Worm (Caenorhabditis elegans): ENCODE measurements around the gene clec-22.

The clec-22 gene

ce11 chrV:16853956-16854683, 4.1 kb upstream of the clec-22 start, which contains the start of the genes clec-35 and clec-27:
Gene clec-35, minus strand, starts transcription at chrV:16854056.
Gene clec-27, plus strand, starts transcription at chrV:16854633.
- TF ChIP-seq nhr-23 (tag; optimal IDR thresholded peaks at IDR 0.05), result no peak
- no peak for TF ChIP-seq nhr-43 (tag; optimal IDR thresholded peaks at IDR 0.05; ENCODE audit: poor library complexity, severe bottlenecking)
- no peak for TF ChIP-seq hmg-11 (tag; optimal IDR thresholded peaks at IDR 0.05)
- TF ChIP-seq nfya-1 (tag; optimal IDR thresholded peaks at IDR 0.05; ENCODE audit: insufficient read depth), result no peak
- TF ChIP-seq mdl-1 (tag; optimal IDR thresholded peaks at IDR 0.05), result no peak
- TF ChIP-seq ceh-9 (tag; optimal IDR thresholded peaks at IDR 0.05), result no peak
- TF ChIP-seq lin-39 (tag; optimal IDR thresholded peaks at IDR 0.05), result no peak
- no peak for TF ChIP-seq lsy-12 (tag; optimal IDR thresholded peaks at IDR 0.05)
- TF ChIP-seq ztf-4 (tag; optimal IDR thresholded peaks at IDR 0.05), result no peak
- TF ChIP-seq mml-1 (tag; optimal IDR thresholded peaks at IDR 0.05), result no peak
- TF ChIP-seq R02D3.7 (tag; optimal IDR thresholded peaks at IDR 0.05), result no peak
- no peak for TF ChIP-seq fos-1 (tag; optimal IDR thresholded peaks at IDR 0.05)

- TF ChIP-seq nhr-43 (tag; optimal IDR thresholded peaks at IDR 0.05; ENCODE audit: poor library complexity, severe bottlenecking) (no peak), ZK546.5 (tag; optimal IDR thresholded peaks at IDR 0.05) (no peak), nhr-77 (tag; optimal IDR thresholded peaks at IDR 0.05) (no peak), eor-1 (tag; optimal IDR thresholded peaks at IDR 0.05) (no peak), lsy-12 (tag; optimal IDR thresholded peaks at IDR 0.05) (no peak), lin-15B (tag; optimal IDR thresholded peaks at IDR 0.05) (no peak), egl-27 (tag; optimal IDR thresholded peaks at IDR 0.05) (no peak), egl-5 (tag; optimal IDR thresholded peaks at IDR 0.05) (no peak), daf-12 (tag; optimal IDR thresholded peaks at IDR 0.05) (no peak), ztf-11 (tag; optimal IDR thresholded peaks at IDR 0.05) (no peak), fos-1 (tag; optimal IDR thresholded peaks at IDR 0.05) (no peak), ztf-4 (tag; optimal IDR thresholded peaks at IDR 0.05) (no peak), jun-1 (tag; optimal IDR thresholded peaks at IDR 0.05) (no peak), snpc-4 (tag; optimal IDR thresholded peaks at IDR 0.05) (no peak)
These were observed 3.5 kb downstream of the clec-22 start, which contains the start of the genes clec-32 and clec-24 for ce11 chrV:16861719-16862118. Gene clec-32, minus strand, starts transcription at chrV:16861819. Gene clec-24, plus strand, starts transcription at chrV:16862012.

ce11 chrV:16865404-16865803, 7.2 kb downstream of the clec-22 start, which contains the start of gene clec-28:
Gene clec-28, plus strand, starts transcription at chrV:16865704.
- TF ChIP-seq fkh-10 (GFP tag; optimal IDR thresholded peaks at IDR 0.05) (no peak), ztf-4 (tag; optimal IDR thresholded peaks at IDR 0.05) (no peak), egl-5 (tag; optimal IDR thresholded peaks at IDR 0.05) (no peak), mdl-1 (tag; optimal IDR thresholded peaks at IDR 0.05) (no peak), ceh-28 (tag; optimal IDR thresholded peaks at IDR 0.05) (no peak), nhr-67 (tag; optimal IDR thresholded peaks at IDR 0.05) (no peak), mml-1 (tag; optimal IDR thresholded peaks at IDR 0.05) (no peak), elt-1 (tag; optimal IDR thresholded peaks at IDR 0.05) (no peak), lsy-12 (tag; optimal IDR thresholded peaks at IDR 0.05) (no peak), elt-3 (tag; optimal IDR thresholded peaks at IDR 0.05) (no peak), skn-1 (tag; optimal IDR thresholded peaks at IDR 0.05) (no peak), nhr-23 (tag; optimal IDR thresholded peaks at IDR 0.05) (no peak), fkh-2 (tag; optimal IDR thresholded peaks at IDR 0.05) (no peak), daf-12 (tag; optimal IDR thresholded peaks at IDR 0.05) (no peak)

- TF ChIP-seq lin-39 (tag; optimal IDR thresholded peaks at IDR 0.05) (no peak), nhr-77 (tag; optimal IDR thresholded peaks at IDR 0.05) (no peak), ztf-4 (tag; optimal IDR thresholded peaks at IDR 0.05) (no peak), elt-3 (tag; optimal IDR thresholded peaks at IDR 0.05) (no peak), unc-39 (tag; optimal IDR thresholded peaks at IDR 0.05) (no peak), nhr-11 (tag; optimal IDR thresholded peaks at IDR 0.05) (no peak), egl-27 (tag; optimal IDR thresholded peaks at IDR 0.05) (no peak)
These were observed 11.5 kb downstream of the clec-22 start, which contains the start of gene clec-33 for ce11 chrV:16869740-16870139. Gene clec-33, minus strand, starts transcription at chrV:16869840.

- TF ChIP-seq nhr-43 (tag; optimal IDR thresholded peaks at IDR 0.05; ENCODE audit: poor library complexity, severe bottlenecking) (no peak), ztf-4 (tag; optimal IDR thresholded peaks at IDR 0.05) (no peak), unc-39 (tag; optimal IDR thresholded peaks at IDR 0.05) (no peak), tbx-2 (tag; optimal IDR thresholded peaks at IDR 0.05) (no peak), fos-1 (tag; optimal IDR thresholded peaks at IDR 0.05) (no peak), ceh-9 (tag; optimal IDR thresholded peaks at IDR 0.05) (no peak), ceh-16 (tag; optimal IDR thresholded peaks at IDR 0.05) (no peak), lsy-12 (tag; optimal IDR thresholded peaks at IDR 0.05) (no peak), mml-1 (tag; optimal IDR thresholded peaks at IDR 0.05) (no peak)
These were observed 13.2 kb downstream of the clec-22 start, which contains the start of gene thn-4 for ce11 chrV:16871387-16871786. Gene thn-4, minus strand, starts transcription at chrV:16871487.
